Worm (Caenorhabditis elegans) whole organism, L4 larva: ENCODE data around the gene aex-2.

Source experiments
- F10B5.3 ChIP-seq: sonication (generic microtip); optimal IDR thresholded peaks from 2 replicates; lab custom pipeline; 2016; ENCODE audit warnings: mild to moderate bottlenecking, missing genetic modification characterization, missing compliant biosample characterization
- R02D3.7 ChIP-seq: fragments of 150-350 bp; sonication (generic microtip); optimal IDR thresholded peaks from 3 replicates; lab custom pipeline; 2014; ENCODE audit warnings: missing biosample characterization, missing genetic modification characterization
- T26A8.4 ChIP-seq: fragments of 200-800 bp; sonication (Bioruptor generic); IDR thresholded peaks from 2 replicates; pipeline ENCODE4 v1.3.6; 2022; ENCODE audit warnings: missing genetic modification characterization, missing compliant biosample characterization
- Y48G9A.11 ChIP-seq: fragments of 200-800 bp; sonication (Bioruptor generic); IDR thresholded peaks from 2 replicates; pipeline ENCODE4 v1.3.6; 2022; ENCODE audit warnings: missing genetic modification reagents, missing genetic modification characterization, missing compliant biosample characterization
- Y75B8A.6 ChIP-seq: fragments of 200-800 bp; sonication (Bioruptor generic); IDR thresholded peaks from 2 replicates; pipeline ENCODE4 v1.3.6; 2022; ENCODE audit warnings: missing genetic modification reagents, missing genetic modification characterization, missing compliant biosample characterization
- ZK337.2 ChIP-seq: fragments of 200-800 bp; sonication (Bioruptor generic); IDR thresholded peaks from 2 replicates; pipeline ENCODE4 v1.3.6; 2022; ENCODE audit warnings: missing genetic modification reagents, missing genetic modification characterization, missing compliant biosample characterization
- aly-2 ChIP-seq: sonication (generic microtip); optimal IDR thresholded peaks from 2 replicates; lab custom pipeline; 2018; ENCODE audit warnings: missing biosample characterization, missing genetic modification characterization
- ceh-28 ChIP-seq: fragments of 150-350 bp; optimal IDR thresholded peaks from 2 replicates; lab custom pipeline; 2014; ENCODE audit warnings: missing biosample characterization, missing genetic modification reagents, missing genetic modification characterization
- ceh-44 ChIP-seq: fragments of 200-800 bp; sonication (Bioruptor generic); IDR thresholded peaks from 2 replicates; pipeline ENCODE4 v1.3.6; 2022; ENCODE audit warnings: missing genetic modification reagents, missing genetic modification characterization, missing compliant biosample characterization
- ctbp-1 ChIP-seq: fragments of 200-800 bp; sonication (Bioruptor generic); IDR thresholded peaks from 2 replicates; pipeline ENCODE4 v1.3.6; 2022; ENCODE audit warnings: missing genetic modification reagents, missing genetic modification characterization, missing compliant biosample characterization
- daf-12 ChIP-seq: fragments of 150-350 bp; optimal IDR thresholded peaks from 2 replicates; lab custom pipeline; 2014; ENCODE audit warnings: missing biosample characterization, missing genetic modification reagents, missing genetic modification characterization
- daf-16 ChIP-seq, 3 experiments: sonication (generic microtip); optimal IDR thresholded peaks; 2 replicates each; lab custom pipeline; 2016 to 2017; ENCODE audit warnings: missing genetic modification characterization in 3 of 3, missing genetic modification reagents in 3 of 3, mild to moderate bottlenecking in 2 of 3, missing compliant biosample characterization in 2 of 3, missing biosample characterization in 1 of 3, moderate library complexity in 1 of 3
- dve-1 ChIP-seq: sonication (generic microtip); optimal IDR thresholded peaks from 2 replicates; lab custom pipeline; 2017; ENCODE audit warnings: antibody characterized with exemption, mild to moderate bottlenecking, missing genetic modification characterization, missing compliant biosample characterization; ENCODE audit not compliant: insufficient read depth
- hlh-11 ChIP-seq: fragments of 200-800 bp; sonication (Bioruptor generic); optimal IDR thresholded peaks from 2 replicates; lab custom pipeline; 2018; ENCODE audit warnings: mild to moderate bottlenecking, missing genetic modification characterization, missing compliant biosample characterization
- hlh-30 ChIP-seq: sonication (generic microtip); optimal IDR thresholded peaks from 2 replicates; lab custom pipeline; 2017; ENCODE audit warnings: antibody characterized with exemption, mild to moderate bottlenecking, missing genetic modification characterization, missing compliant biosample characterization; ENCODE audit not compliant: insufficient read depth
- jun-1 ChIP-seq: fragments of 150-350 bp; optimal IDR thresholded peaks from 2 replicates; lab custom pipeline; 2014; ENCODE audit warnings: missing biosample characterization, missing genetic modification reagents, missing genetic modification characterization
- lin-1 ChIP-seq: fragments of 200-800 bp; sonication (Bioruptor generic); IDR thresholded peaks from 2 replicates; pipeline ENCODE4 v1.3.6; 2022; ENCODE audit warnings: missing genetic modification reagents, missing genetic modification characterization, missing compliant biosample characterization
- lin-39 ChIP-seq: fragments of 150-350 bp; optimal IDR thresholded peaks from 2 replicates; lab custom pipeline; 2014; ENCODE audit warnings: missing biosample characterization, missing genetic modification reagents, missing genetic modification characterization
- lir-3 ChIP-seq: sonication (generic microtip); optimal IDR thresholded peaks from 2 replicates; lab custom pipeline; 2016; ENCODE audit warnings: mild to moderate bottlenecking, missing genetic modification characterization, missing compliant biosample characterization
- lsy-2 ChIP-seq, 2 experiments: fragments of 150-350 bp in 1 of 2; sonication (generic microtip) in 1 of 2; optimal IDR thresholded peaks; 2 replicates each; lab custom pipeline; 2014 to 2017; ENCODE audit warnings: missing biosample characterization in 2 of 2, missing genetic modification characterization in 2 of 2
- madf-9 ChIP-seq: fragments of 200-800 bp; sonication (Bioruptor generic); conservative IDR thresholded peaks from 2 replicates; pipeline ENCODE4 v1.3.6; 2022; ENCODE audit warnings: missing genetic modification reagents, missing genetic modification characterization, missing compliant biosample characterization
- mes-2 ChIP-seq: sonication (generic microtip); optimal IDR thresholded peaks from 2 replicates; lab custom pipeline; 2016; ENCODE audit warnings: missing genotype, mild to moderate bottlenecking, missing genetic modification characterization, missing compliant biosample characterization; ENCODE audit not compliant: poor library complexity, severe bottlenecking
- nhr-10 ChIP-seq: fragments of 150-350 bp; optimal IDR thresholded peaks from 2 replicates; lab custom pipeline; 2014; ENCODE audit warnings: missing biosample characterization, missing genetic modification characterization
- nhr-102 ChIP-seq: sonication (generic microtip); optimal IDR thresholded peaks from 2 replicates; lab custom pipeline; 2016; ENCODE audit warnings: mild to moderate bottlenecking, missing genetic modification characterization, moderate library complexity, missing compliant biosample characterization
- nhr-11 ChIP-seq: fragments of 150-350 bp; optimal IDR thresholded peaks from 2 replicates; lab custom pipeline; 2014; ENCODE audit warnings: missing biosample characterization, missing genetic modification characterization
- nhr-28 ChIP-seq: fragments of 150-350 bp; optimal IDR thresholded peaks from 2 replicates; lab custom pipeline; 2014; ENCODE audit warnings: missing biosample characterization, missing genetic modification characterization
- nhr-41 ChIP-seq: fragments of 200-800 bp; sonication (Bioruptor generic); IDR thresholded peaks from 2 replicates; pipeline ENCODE4 v1.3.6; 2022; ENCODE audit warnings: missing genetic modification reagents, missing genetic modification characterization, missing compliant biosample characterization
- nhr-48 ChIP-seq: sonication (generic microtip); optimal IDR thresholded peaks from 2 replicates; lab custom pipeline; 2016; ENCODE audit warnings: mild to moderate bottlenecking, missing genetic modification characterization, missing compliant biosample characterization
- pha-4 ChIP-seq, 2 experiments: fragments of 150-350 bp in 1 of 2; fragments of 200-800 bp in 1 of 2; sonication (Bioruptor generic) in 1 of 2; IDR thresholded peaks in 1 of 2; optimal IDR thresholded peaks in 1 of 2; 2 replicates each; pipeline versions ENCODE4 v1.3.6 to Lab custom; 2014 to 2022; ENCODE audit warnings: missing genetic modification characterization in 2 of 2, missing genetic modification reagents in 2 of 2, missing biosample characterization in 1 of 2, missing compliant biosample characterization in 1 of 2
- php-3 ChIP-seq: fragments of 200-800 bp; sonication (Bioruptor generic); IDR thresholded peaks from 2 replicates; pipeline ENCODE4 v1.3.6; 2022; ENCODE audit warnings: missing genetic modification reagents, missing genetic modification characterization, missing compliant biosample characterization
- pqm-1 ChIP-seq: sonication (generic microtip); optimal IDR thresholded peaks from 2 replicates; lab custom pipeline; 2017; ENCODE audit warnings: missing biosample characterization, missing genetic modification characterization
- rbr-2 ChIP-seq: sonication (generic microtip); optimal IDR thresholded peaks from 2 replicates; lab custom pipeline; 2016; ENCODE audit warnings: missing genotype, missing genetic modification characterization, missing compliant biosample characterization
- sdz-12 ChIP-seq: fragments of 200-800 bp; sonication (Bioruptor generic); optimal IDR thresholded peaks from 2 replicates; lab custom pipeline; 2018; ENCODE audit warnings: mild to moderate bottlenecking, missing genetic modification characterization, missing compliant biosample characterization
- set-16 ChIP-seq: fragments of 200-800 bp; sonication (Bioruptor generic); IDR thresholded peaks from 2 replicates; pipeline ENCODE4 v1.3.6; 2022; ENCODE audit warnings: missing genetic modification reagents, missing genetic modification characterization, missing compliant biosample characterization
- snpc-1.2 ChIP-seq: fragments of 200-800 bp; sonication (Bioruptor generic); IDR thresholded peaks from 2 replicates; pipeline ENCODE4 v1.3.6; 2022; ENCODE audit warnings: missing genetic modification reagents, missing genetic modification characterization, missing compliant biosample characterization
- snpc-4 ChIP-seq: fragments of 150-350 bp; optimal IDR thresholded peaks from 2 replicates; lab custom pipeline; 2014; ENCODE audit warnings: missing biosample characterization, missing genetic modification characterization
- spr-3 ChIP-seq: fragments of 200-800 bp; sonication (Bioruptor generic); optimal IDR thresholded peaks from 2 replicates; lab custom pipeline; 2018; ENCODE audit warnings: mild to moderate bottlenecking, missing genetic modification characterization, missing compliant biosample characterization
- unc-130 ChIP-seq: sonication (generic microtip); optimal IDR thresholded peaks from 2 replicates; lab custom pipeline; 2016; ENCODE audit warnings: missing genetic modification reagents, missing genetic modification characterization, missing compliant biosample characterization
- unc-39 ChIP-seq: sonication (generic microtip); optimal IDR thresholded peaks from 2 replicates; lab custom pipeline; 2017; ENCODE audit warnings: missing biosample characterization, missing genetic modification characterization
- unc-62 ChIP-seq, 3 experiments: fragments of 150-350 bp in 1 of 3; sonication (generic microtip); optimal IDR thresholded peaks in 2 of 3; peaks in 1 of 3; 1 replicate in 1 of 3; 2 replicates in 2 of 3; lab custom pipeline; 2014 to 2017; ENCODE audit warnings: missing biosample characterization in 3 of 3, missing genetic modification characterization in 3 of 3, missing genetic modification reagents in 3 of 3, missing genotype in 1 of 3
- zip-2 ChIP-seq: fragments of 150-350 bp; optimal IDR thresholded peaks from 2 replicates; lab custom pipeline; 2014; ENCODE audit warnings: missing biosample characterization, missing genetic modification characterization
- ztf-7 ChIP-seq: fragments of 150-350 bp; optimal IDR thresholded peaks from 2 replicates; lab custom pipeline; 2014; ENCODE audit warnings: missing biosample characterization, missing genetic modification characterization

The aex-2 gene

ce11 chrX:9637700-9638099 is 15.2 kb downstream of the aex-2 start (continued):
- TF ChIP-seq hlh-30 (tag; lab: Kevin White, UChicago), result no peak
- no peak for TF ChIP-seq aly-2 (tag; lab: Kevin White, UChicago)
- no peak for TF ChIP-seq nhr-10 (tag; lab: Kevin White, UChicago)
- TF ChIP-seq F10B5.3, result peak; percentile 65
- peak; percentile 58 for TF ChIP-seq lir-3 (tag; lab: Kevin White, UChicago)
- peak; percentile 79 for TF ChIP-seq Y48G9A.11 (GFP tag; lab: Robert Waterston, UW)
- TF ChIP-seq jun-1, result no peak
- TF ChIP-seq zip-2, result peak; percentile 48
- TF ChIP-seq daf-12 (tag; lab: Kevin White, UChicago), result no peak
- no peak for TF ChIP-seq pqm-1

- TF ChIP-seq daf-12 (tag; lab: Kevin White, UChicago) (no peak), rbr-2 (tag; lab: Kevin White, UChicago) (peak; percentile 26), F10B5.3 (no peak), unc-62 (GFP tag; optimal IDR thresholded peaks at IDR 0.05 in 1 of 2; lab: Kevin White, UChicago) (peak in 1 of 2 experiments; percentile 96), unc-62 (tag; optimal IDR thresholded peaks at IDR 0.05; lab: Kevin White, UChicago) (no peak), hlh-11 (tag; lab: Kevin White, UChicago) (peak; percentile 64), unc-39 (no peak), nhr-41 (GFP tag; lab: Robert Waterston, UW) (0 out of 2 replicates have a peak, but pooled peaks have one; percentile 18), madf-9 (GFP tag; lab: Robert Waterston, UW) (peak; percentile 63), lin-39 (tag; lab: Kevin White, UChicago) (no peak), ctbp-1 (GFP tag; lab: Robert Waterston, UW) (no peak), Y48G9A.11 (GFP tag; lab: Robert Waterston, UW) (0 out of 2 replicates have a peak, but pooled peaks have one; percentile 8), spr-3 (GFP tag; lab: Kevin White, UChicago) (no peak), Y75B8A.6 (GFP tag; lab: Robert Waterston, UW) (no peak), zip-2 (no peak), sdz-12 (GFP tag; lab: Kevin White, UChicago) (no peak), nhr-28 (tag; lab: Kevin White, UChicago) (peak; percentile 45), ZK337.2 (GFP tag; lab: Robert Waterston, UW) (no peak), mes-2 (peak; percentile 49), ceh-28 (tag; lab: Kevin White, UChicago) (no peak), ceh-44 (GFP tag; lab: Robert Waterston, UW) (no peak), T26A8.4 (GFP tag; lab: Robert Waterston, UW) (no peak), lin-1 (GFP tag; lab: Robert Waterston, UW) (no peak), daf-16 (GFP tag; optimal IDR thresholded peaks at IDR 0.05; lab: Kevin White, UChicago) (no peak), daf-16 (tag; optimal IDR thresholded peaks at IDR 0.05; lab: Kevin White, UChicago) (no peak)
Measured at ce11 chrX:9637137-9637536, 15.8 kb downstream of the aex-2 start.

ce11 chrX:9635376-9635775 is 17.5 kb downstream of the aex-2 start, which contains the start of gene F34H10.5:
F34H10.5 (plus strand) TSS chrX:9635676.
- no peak for TF ChIP-seq set-16
- TF ChIP-seq nhr-102 (tag; lab: Kevin White, UChicago), result no peak
- TF ChIP-seq ceh-44 (GFP tag; lab: Robert Waterston, UW), result no peak
- TF ChIP-seq R02D3.7 (tag; lab: Kevin White, UChicago), result no peak
- no peak for TF ChIP-seq unc-130 (GFP tag; lab: Kevin White, UChicago)
- no peak for TF ChIP-seq jun-1
- TF ChIP-seq lsy-2 (tag; optimal IDR thresholded peaks at IDR 0.05; lab: Kevin White, UChicago), result no peak
- no peak for TF ChIP-seq hlh-11 (tag; lab: Kevin White, UChicago)
- no peak for TF ChIP-seq mes-2
- no peak for TF ChIP-seq ztf-7
- no peak for TF ChIP-seq nhr-11 (tag; lab: Kevin White, UChicago)
- no peak for TF ChIP-seq snpc-1.2 (GFP tag; lab: Robert Waterston, UW)
- TF ChIP-seq nhr-48 (tag; lab: Kevin White, UChicago), result no peak
- no peak for TF ChIP-seq php-3 (GFP tag; lab: Robert Waterston, UW)
- no peak for TF ChIP-seq snpc-4
- TF ChIP-seq lin-39 (tag; lab: Kevin White, UChicago), result no peak
- TF ChIP-seq dve-1 (tag; lab: Kevin White, UChicago), result no peak
- TF ChIP-seq aly-2 (tag; lab: Kevin White, UChicago), result no peak
- TF ChIP-seq pha-4 (GFP tag; IDR thresholded peaks at IDR 0.05; lab: Robert Waterston, UW), result no peak
- TF ChIP-seq pha-4 (tag; optimal IDR thresholded peaks at IDR 0.05; lab: Kevin White, UChicago), result no peak
- TF ChIP-seq, all 104 proteins: peak for 0
